Worm (Caenorhabditis elegans) whole organism, L4 larva: ENCODE data around the gene Y60A9A.1.

ENCODE experiments used
- F10B5.3 ChIP-seq: sonication (generic microtip); optimal IDR thresholded peaks from 2 replicates; lab custom pipeline; 2016; ENCODE audit warnings: mild to moderate bottlenecking, missing genetic modification characterization, missing compliant biosample characterization
- F49E8.2 ChIP-seq: sonication (generic microtip); optimal IDR thresholded peaks from 2 replicates; lab custom pipeline; 2016; ENCODE audit warnings: missing compliant biosample characterization, mild to moderate bottlenecking, missing genetic modification characterization, borderline replicate concordance
- R02D3.7 ChIP-seq: fragments of 150-350 bp; sonication (generic microtip); optimal IDR thresholded peaks from 3 replicates; lab custom pipeline; 2014; ENCODE audit warnings: missing biosample characterization, missing genetic modification characterization
- T20F7.1 ChIP-seq: fragments of 200-800 bp; sonication (Bioruptor generic); optimal IDR thresholded peaks from 2 replicates; lab custom pipeline; 2018; ENCODE audit warnings: mild to moderate bottlenecking, missing genetic modification characterization, missing compliant biosample characterization
- T26A8.4 ChIP-seq: fragments of 200-800 bp; sonication (Bioruptor generic); IDR thresholded peaks from 2 replicates; pipeline ENCODE4 v1.3.6; 2022; ENCODE audit warnings: missing genetic modification characterization, missing compliant biosample characterization
- aha-1 ChIP-seq: fragments of 150-350 bp; peaks from one replicate; lab custom pipeline; 2014; ENCODE audit warnings: missing biosample characterization, missing genetic modification characterization
- aly-2 ChIP-seq: sonication (generic microtip); optimal IDR thresholded peaks from 2 replicates; lab custom pipeline; 2018; ENCODE audit warnings: missing biosample characterization, missing genetic modification characterization
- arid-1 ChIP-seq: fragments of 200-800 bp; sonication (Bioruptor generic); conservative IDR thresholded peaks from 2 replicates; pipeline ENCODE4 v1.3.6; 2022; ENCODE audit warnings: missing genetic modification reagents, missing genetic modification characterization, missing compliant biosample characterization
- daf-19 ChIP-seq: fragments of 200-800 bp; sonication (Bioruptor generic); conservative IDR thresholded peaks from 2 replicates; pipeline ENCODE4 v1.3.6; 2022; ENCODE audit warnings: missing genetic modification characterization, missing compliant biosample characterization
- daf-8 ChIP-seq: fragments of 200-800 bp; sonication (Bioruptor generic); IDR thresholded peaks from 2 replicates; pipeline ENCODE4 v1.3.6; 2022; ENCODE audit warnings: missing genetic modification characterization, missing compliant biosample characterization
- hlh-11 ChIP-seq: fragments of 200-800 bp; sonication (Bioruptor generic); optimal IDR thresholded peaks from 2 replicates; lab custom pipeline; 2018; ENCODE audit warnings: mild to moderate bottlenecking, missing genetic modification characterization, missing compliant biosample characterization
- hlh-30 ChIP-seq: sonication (generic microtip); optimal IDR thresholded peaks from 2 replicates; lab custom pipeline; 2017; ENCODE audit warnings: antibody characterized with exemption, mild to moderate bottlenecking, missing genetic modification characterization, missing compliant biosample characterization; ENCODE audit not compliant: insufficient read depth
- lin-29 ChIP-seq: fragments of 200-800 bp; sonication (Bioruptor generic); IDR thresholded peaks from 2 replicates; pipeline ENCODE4 v1.3.6; 2022; ENCODE audit warnings: missing genetic modification reagents, missing genetic modification characterization, missing compliant biosample characterization
- lin-39 ChIP-seq: fragments of 150-350 bp; optimal IDR thresholded peaks from 2 replicates; lab custom pipeline; 2014; ENCODE audit warnings: missing biosample characterization, missing genetic modification reagents, missing genetic modification characterization
- madf-5 ChIP-seq, 2 experiments: fragments of 200-800 bp; sonication (Bioruptor generic); IDR thresholded peaks; 2 replicates each; pipeline ENCODE4 v1.3.6; 2022; ENCODE audit warnings: missing compliant biosample characterization in 2 of 2, missing genetic modification characterization in 2 of 2
- mxl-3 ChIP-seq: fragments of 200-800 bp; sonication (Bioruptor generic); optimal IDR thresholded peaks from 2 replicates; lab custom pipeline; 2018; ENCODE audit warnings: mild to moderate bottlenecking, missing genetic modification characterization, missing compliant biosample characterization
- nhr-25 ChIP-seq: sonication (generic microtip); optimal IDR thresholded peaks from 2 replicates; lab custom pipeline; 2017; ENCODE audit warnings: missing genetic modification characterization, mild to moderate bottlenecking, missing compliant biosample characterization, antibody characterized with exemption, moderate library complexity, borderline replicate concordance; ENCODE audit not compliant: insufficient read depth
- nhr-28 ChIP-seq: fragments of 150-350 bp; optimal IDR thresholded peaks from 2 replicates; lab custom pipeline; 2014; ENCODE audit warnings: missing biosample characterization, missing genetic modification characterization
- nhr-41 ChIP-seq: fragments of 200-800 bp; sonication (Bioruptor generic); IDR thresholded peaks from 2 replicates; pipeline ENCODE4 v1.3.6; 2022; ENCODE audit warnings: missing genetic modification reagents, missing genetic modification characterization, missing compliant biosample characterization
- nhr-42 ChIP-seq: fragments of 200-800 bp; sonication (Bioruptor generic); IDR thresholded peaks from 2 replicates; pipeline ENCODE4 v1.3.6; 2022; ENCODE audit warnings: missing genetic modification characterization, missing compliant biosample characterization
- pha-4 ChIP-seq, 2 experiments: fragments of 150-350 bp in 1 of 2; fragments of 200-800 bp in 1 of 2; sonication (Bioruptor generic) in 1 of 2; IDR thresholded peaks in 1 of 2; optimal IDR thresholded peaks in 1 of 2; 2 replicates each; pipeline versions ENCODE4 v1.3.6 to Lab custom; 2014 to 2022; ENCODE audit warnings: missing genetic modification characterization in 2 of 2, missing genetic modification reagents in 2 of 2, missing biosample characterization in 1 of 2, missing compliant biosample characterization in 1 of 2
- pqm-1 ChIP-seq: sonication (generic microtip); optimal IDR thresholded peaks from 2 replicates; lab custom pipeline; 2017; ENCODE audit warnings: missing biosample characterization, missing genetic modification characterization
- set-16 ChIP-seq: fragments of 200-800 bp; sonication (Bioruptor generic); IDR thresholded peaks from 2 replicates; pipeline ENCODE4 v1.3.6; 2022; ENCODE audit warnings: missing genetic modification reagents, missing genetic modification characterization, missing compliant biosample characterization
- unc-39 ChIP-seq: sonication (generic microtip); optimal IDR thresholded peaks from 2 replicates; lab custom pipeline; 2017; ENCODE audit warnings: missing biosample characterization, missing genetic modification characterization
- unc-62 ChIP-seq, 3 experiments: fragments of 150-350 bp in 1 of 3; sonication (generic microtip); optimal IDR thresholded peaks in 2 of 3; peaks in 1 of 3; 1 replicate in 1 of 3; 2 replicates in 2 of 3; lab custom pipeline; 2014 to 2017; ENCODE audit warnings: missing biosample characterization in 3 of 3, missing genetic modification characterization in 3 of 3, missing genetic modification reagents in 3 of 3, missing genotype in 1 of 3
- ztf-7 ChIP-seq: fragments of 150-350 bp; optimal IDR thresholded peaks from 2 replicates; lab custom pipeline; 2014; ENCODE audit warnings: missing biosample characterization, missing genetic modification characterization

The Y60A9A.1 gene

ce11 chrX:14347573-14347972 lies 29.5 kb downstream of the Y60A9A.1 start, which contains the start of gene K04G11.3:
K04G11.3 (minus strand) TSS chrX:14347673.
- TF ChIP-seq nhr-41 (GFP tag; lab: Robert Waterston, UW) (no peak), T20F7.1 (GFP tag; lab: Kevin White, UChicago) (no peak)
- TF ChIP-seq, all 104 proteins: peak for 0

- TF ChIP-seq nhr-42 = no peak
These were observed 36.7 kb downstream of the Y60A9A.1 start, which contains the start of gene sel-7 for ce11 chrX:14340381-14340780. sel-7 (minus strand) TSS chrX:14340481.

- TF ChIP-seq daf-19 (GFP tag; lab: Robert Waterston, UW) (no peak), lin-39 (tag; lab: Kevin White, UChicago) (no peak), unc-62 (GFP tag; optimal IDR thresholded peaks at IDR 0.05 in 1 of 2; lab: Kevin White, UChicago) (peak in 1 of 2 experiments; percentile 54), unc-62 (tag; optimal IDR thresholded peaks at IDR 0.05; lab: Kevin White, UChicago) (no peak)
- TF ChIP-seq, all 104 proteins: peak for 1
These were observed 37.3 kb downstream of the Y60A9A.1 start for ce11 chrX:14339723-14340122.

ce11 chrX:14338896-14339295 lies 38.2 kb downstream of the Y60A9A.1 start:
- TF ChIP-seq F10B5.3 (tag; lab: Kevin White, UChicago) (no peak), unc-62 (GFP tag; optimal IDR thresholded peaks at IDR 0.05 in 1 of 2; lab: Kevin White, UChicago) (peak in 1 of 2 experiments; percentile 84), unc-62 (tag; optimal IDR thresholded peaks at IDR 0.05; lab: Kevin White, UChicago) (no peak)

- no peak for TF ChIP-seq F49E8.2
- no peak for TF ChIP-seq aly-2
- TF ChIP-seq set-16 (GFP tag; lab: Robert Waterston, UW) = peak; percentile 22; the same call in 1 of the 2 replicates
- TF ChIP-seq nhr-25 (tag; lab: Kevin White, UChicago) = no peak
- TF ChIP-seq hlh-11 (tag; lab: Kevin White, UChicago) = peak; percentile 22
These were observed 41.4 kb downstream of the Y60A9A.1 start for ce11 chrX:14335621-14336020.

ce11 chrX:14335220-14335619 lies 41.8 kb downstream of the Y60A9A.1 start, which contains the start of gene K04G11.1:
K04G11.1 (plus strand) TSS chrX:14335520.
- no peak for TF ChIP-seq pha-4 (GFP tag; IDR thresholded peaks at IDR 0.05; lab: Robert Waterston, UW)
- TF ChIP-seq pha-4 (tag; optimal IDR thresholded peaks at IDR 0.05; lab: Kevin White, UChicago) = no peak
- TF ChIP-seq lin-39 (tag; lab: Kevin White, UChicago) = no peak
- TF ChIP-seq daf-8 = no peak
- no peak for TF ChIP-seq set-16 (GFP tag; lab: Robert Waterston, UW)
- no peak for TF ChIP-seq hlh-11 (tag; lab: Kevin White, UChicago)
- TF ChIP-seq madf-5 (GFP tag; IDR thresholded peaks at IDR 0.05; lab: Robert Waterston, UW) = no peak
- TF ChIP-seq unc-39 (tag; lab: Kevin White, UChicago) = no peak
- no peak for TF ChIP-seq lin-29
- TF ChIP-seq aha-1 (tag; lab: Kevin White, UChicago) = no peak
- no peak for TF ChIP-seq ztf-7 (tag; lab: Kevin White, UChicago)
- no peak for TF ChIP-seq T26A8.4 (GFP tag; lab: Robert Waterston, UW)
- no peak for TF ChIP-seq arid-1
- TF ChIP-seq R02D3.7 (tag; lab: Kevin White, UChicago) = no peak
- no peak for TF ChIP-seq aly-2
- no peak for TF ChIP-seq mxl-3 (GFP tag; lab: Kevin White, UChicago)

- TF ChIP-seq nhr-28 (peak; percentile 17), T20F7.1 (GFP tag; lab: Kevin White, UChicago) (no peak), hlh-30 (tag; lab: Kevin White, UChicago) (peak; percentile 37), pqm-1 (tag; lab: Kevin White, UChicago) (no peak)
These were observed 42.9 kb downstream of the Y60A9A.1 start for ce11 chrX:14334151-14334550.
